Worm (Caenorhabditis elegans) whole organism, young adult: ENCODE data around the gene srbc-20.

Experiments
- athp-1 ChIP-seq: sonication (generic microtip); optimal IDR thresholded peaks from 2 replicates; lab custom pipeline; 2017; ENCODE audit warnings: mild to moderate bottlenecking, missing genetic modification characterization, missing compliant biosample characterization
- cebp-1 ChIP-seq, 2 experiments: fragments of 200-800 bp in 1 of 2; sonication (Bioruptor generic) in 1 of 2; sonication (generic microtip) in 1 of 2; IDR thresholded peaks in 1 of 2; optimal IDR thresholded peaks in 1 of 2; 2 replicates each; pipeline versions ENCODE4 v1.3.6 to Lab custom; 2017 to 2022; ENCODE audit warnings: missing compliant biosample characterization in 2 of 2, missing genetic modification characterization in 2 of 2, mild to moderate bottlenecking in 1 of 2, missing genetic modification reagents in 1 of 2, moderate library complexity in 1 of 2
- chd-7 ChIP-seq: sonication (generic microtip); optimal IDR thresholded peaks from 2 replicates; lab custom pipeline; 2016; ENCODE audit warnings: mild to moderate bottlenecking, missing genetic modification characterization, moderate library complexity, missing compliant biosample characterization
- egl-44 ChIP-seq: fragments of 200-800 bp; sonication (Bioruptor generic); IDR thresholded peaks from 2 replicates; pipeline ENCODE4 v1.3.6; 2022; ENCODE audit warnings: missing genetic modification reagents, missing genetic modification characterization, missing compliant biosample characterization
- madf-8 ChIP-seq: fragments of 200-800 bp; sonication (Bioruptor generic); conservative IDR thresholded peaks from 2 replicates; pipeline ENCODE4 v1.3.6; 2022; ENCODE audit warnings: missing genetic modification reagents, missing genetic modification characterization, missing compliant biosample characterization
- nfya-2 ChIP-seq: fragments of 200-800 bp; sonication (Bioruptor generic); IDR thresholded peaks from 2 replicates; pipeline ENCODE4 v1.3.6; 2022; ENCODE audit warnings: missing genetic modification reagents, missing genetic modification characterization, missing compliant biosample characterization
- pbrm-1 ChIP-seq: fragments of 200-800 bp; sonication (Bioruptor generic); IDR thresholded peaks from 2 replicates; pipeline ENCODE4 v1.3.6; 2022; ENCODE audit warnings: missing genetic modification reagents, missing genetic modification characterization, missing compliant biosample characterization
- ztf-22 ChIP-seq: fragments of 200-800 bp; sonication (Bioruptor generic); optimal IDR thresholded peaks from 2 replicates; lab custom pipeline; 2018; ENCODE audit warnings: mild to moderate bottlenecking, missing genetic modification characterization, moderate library complexity, missing compliant biosample characterization
- ztf-6 ChIP-seq: fragments of 200-800 bp; sonication (Bioruptor generic); IDR thresholded peaks from 2 replicates; pipeline ENCODE4 v1.3.6; 2022; ENCODE audit warnings: missing genetic modification reagents, missing genetic modification characterization, missing compliant biosample characterization

ce11 chrV:2155232-2155631, 8.3 kb downstream of the srbc-20 start, which contains the start of gene srbc-21:
- TF ChIP-seq madf-8 (GFP tag; lab: Robert Waterston, UW), result no peak
- TF ChIP-seq chd-7, result no peak
- no peak for TF ChIP-seq ztf-6 (GFP tag; lab: Robert Waterston, UW)
- no peak for TF ChIP-seq nfya-2 (GFP tag; lab: Robert Waterston, UW)
- no peak for TF ChIP-seq egl-44
- TF ChIP-seq cebp-1 (GFP tag; IDR thresholded peaks at IDR 0.05; lab: Robert Waterston, UW), result no peak
- no peak for TF ChIP-seq cebp-1 (tag; optimal IDR thresholded peaks at IDR 0.05; lab: Kevin White, UChicago)
- TF ChIP-seq pbrm-1 (GFP tag; lab: Robert Waterston, UW), result no peak
- TF ChIP-seq ztf-22 (GFP tag; lab: Kevin White, UChicago), result no peak
- no peak for TF ChIP-seq athp-1
